Worm (Caenorhabditis elegans) whole organism, midembryonic: ENCODE measurements around the gene C34C12.12.

Experiments
- T22C8.4 ChIP-seq: fragments of 200-800 bp; sonication (Bioruptor generic); IDR thresholded peaks from 2 replicates; pipeline ENCODE4 v1.3.6; 2022; ENCODE audit warnings: missing genetic modification characterization, missing compliant biosample characterization
- cog-1 ChIP-seq: sonication (generic microtip); optimal IDR thresholded peaks from 2 replicates; lab custom pipeline; 2016; ENCODE audit warnings: missing genetic modification characterization, missing compliant biosample characterization
- flt-1 ChIP-seq: fragments of 200-800 bp; sonication (Bioruptor generic); IDR thresholded peaks from 2 replicates; pipeline ENCODE4 v1.3.6; 2022; ENCODE audit warnings: missing genetic modification characterization, missing compliant biosample characterization
- klf-2 ChIP-seq: fragments of 200-800 bp; sonication (Bioruptor generic); conservative IDR thresholded peaks from 2 replicates; pipeline ENCODE4 v1.3.6; 2022; ENCODE audit warnings: missing genetic modification reagents, missing genetic modification characterization, missing compliant biosample characterization
- ref-1 ChIP-seq: fragments of 200-800 bp; sonication (Bioruptor generic); conservative IDR thresholded peaks from 2 replicates; pipeline ENCODE4 v1.3.6; 2022; ENCODE audit warnings: missing genetic modification reagents, missing genetic modification characterization, missing compliant biosample characterization
- tab-1 ChIP-seq: fragments of 200-800 bp; sonication (Bioruptor generic); IDR thresholded peaks from 2 replicates; pipeline ENCODE4 v1.3.6; 2022; ENCODE audit warnings: missing genetic modification characterization, missing compliant biosample characterization
- ztf-23 ChIP-seq: fragments of 200-800 bp; sonication (Bioruptor generic); IDR thresholded peaks from 2 replicates; pipeline ENCODE4 v1.3.6; 2022; ENCODE audit warnings: missing genetic modification reagents, missing genetic modification characterization, missing compliant biosample characterization

- TF ChIP-seq T22C8.4 (GFP tag; lab: Robert Waterston, UW) (no peak), ref-1 (GFP tag; lab: Robert Waterston, UW) (no peak), flt-1 (GFP tag; lab: Robert Waterston, UW) (no peak), cog-1 (tag; lab: Kevin White, UChicago) (no peak), klf-2 (GFP tag; lab: Robert Waterston, UW) (no peak), ztf-23 (no peak), tab-1 (no peak)
These were observed 24.4 kb upstream of the C34C12.12 start for ce11 chrIII:3428574-3428973.
